Fruit fly (Drosophila melanogaster) whole organism, embryonic: Measurements from ENCODE around the gene CG43062.
A peak's percentile ranks its signal among the peaks of the same experiment; 100 is the strongest.

ENCODE experiments used
- Bteb2 ChIP-seq: fragments of 200-800 bp; sonication (Bioruptor generic); optimal IDR thresholded peaks from 2 replicates; lab custom pipeline; 2016; ENCODE audit warnings: missing biosample characterization, missing genetic modification characterization
- CG10462 ChIP-seq: fragments of 200-800 bp; sonication (Bioruptor generic); optimal IDR thresholded peaks from 2 replicates; lab custom pipeline; 2016; ENCODE audit warnings: missing biosample characterization, missing genetic modification characterization
- CG11085 ChIP-seq: fragments of 200-800 bp; sonication (Bioruptor generic); IDR thresholded peaks from 2 replicates; pipeline ENCODE4 v1.3.6; 2022; ENCODE audit warnings: missing biosample characterization, missing genetic modification characterization
- CG12219 ChIP-seq: fragments of 200-800 bp; sonication (Bioruptor generic); optimal IDR thresholded peaks from 3 replicates; lab custom pipeline; 2018; ENCODE audit warnings: missing biosample characterization, mild to moderate bottlenecking, missing genetic modification characterization
- CG1233 ChIP-seq: fragments of 200-800 bp; sonication (Bioruptor generic); optimal IDR thresholded peaks from 4 replicates; lab custom pipeline; 2018; ENCODE audit warnings: missing biosample characterization, mild to moderate bottlenecking, missing genetic modification characterization
- CG13123 ChIP-seq: fragments of 200-800 bp; sonication (Bioruptor generic); optimal IDR thresholded peaks from 2 replicates; lab custom pipeline; 2016; ENCODE audit warnings: missing biosample characterization, missing genetic modification characterization
- CG15479 ChIP-seq: fragments of 200-800 bp; sonication (Bioruptor generic); optimal IDR thresholded peaks from 3 replicates; lab custom pipeline; 2019; ENCODE audit warnings: missing biosample characterization, mild to moderate bottlenecking, missing genetic modification characterization, moderate library complexity
- CG1647 ChIP-seq: fragments of 200-800 bp; sonication (Bioruptor generic); optimal IDR thresholded peaks from 3 replicates; lab custom pipeline; 2016; ENCODE audit warnings: missing biosample characterization, missing genetic modification characterization
- CG2202 ChIP-seq: fragments of 200-800 bp; sonication (Bioruptor generic); optimal IDR thresholded peaks from 2 replicates; lab custom pipeline; 2018; ENCODE audit warnings: missing biosample characterization, mild to moderate bottlenecking, missing genetic modification characterization
- CG5953 ChIP-seq: fragments of 200-800 bp; sonication (Bioruptor generic); IDR thresholded peaks from 2 replicates; pipeline ENCODE4 v1.3.6; 2022; ENCODE audit warnings: missing biosample characterization, missing genetic modification characterization
- CG6254 ChIP-seq: fragments of 200-800 bp; sonication (Bioruptor generic); optimal IDR thresholded peaks from 3 replicates; lab custom pipeline; 2017; ENCODE audit warnings: mild to moderate bottlenecking, missing biosample characterization, missing genetic modification reagents, missing genetic modification characterization
- CG6854 ChIP-seq: fragments of 200-800 bp; sonication (Bioruptor generic); optimal IDR thresholded peaks from 3 replicates; lab custom pipeline; 2017; ENCODE audit warnings: missing biosample characterization, mild to moderate bottlenecking, missing genetic modification characterization
- CG7556 ChIP-seq: fragments of 200-800 bp; sonication (Bioruptor generic); optimal IDR thresholded peaks from 2 replicates; lab custom pipeline; 2017; ENCODE audit warnings: missing biosample characterization, mild to moderate bottlenecking, missing genetic modification characterization
- CrebB ChIP-seq: fragments of 200-800 bp; sonication (Bioruptor generic); optimal IDR thresholded peaks from 3 replicates; lab custom pipeline; 2018; ENCODE audit warnings: missing biosample characterization, mild to moderate bottlenecking, missing genetic modification characterization
- D19A ChIP-seq: fragments of 200-800 bp; optimal IDR thresholded peaks from 3 replicates; lab custom pipeline; 2019; ENCODE audit warnings: missing biosample characterization, mild to moderate bottlenecking, missing genetic modification characterization, moderate library complexity
- Deaf1 ChIP-seq: fragments of 200-800 bp; optimal IDR thresholded peaks from 3 replicates; lab custom pipeline; 2019; ENCODE audit warnings: missing biosample characterization, mild to moderate bottlenecking, missing genetic modification characterization, moderate library complexity
- E2f1 ChIP-seq: fragments of 200-800 bp; sonication (Bioruptor generic); IDR thresholded peaks from 2 replicates; pipeline ENCODE4 v1.3.6; 2022; ENCODE audit warnings: missing biosample characterization, missing genetic modification characterization
- H2.0 ChIP-seq: fragments of 200-800 bp; sonication (Bioruptor generic); IDR thresholded peaks from 2 replicates; pipeline ENCODE4 v1.3.6; 2022; ENCODE audit warnings: missing biosample characterization, missing genetic modification characterization
- HmgD ChIP-seq: fragments of 200-800 bp; sonication (Bioruptor generic); optimal IDR thresholded peaks from 3 replicates; lab custom pipeline; 2016; ENCODE audit warnings: missing biosample characterization, missing genetic modification characterization
- Hr39 ChIP-seq: fragments of >200 bp; optimal IDR thresholded peaks from 2 replicates; lab custom pipeline; 2017
- Hr51 ChIP-seq, 2 experiments: fragments of 200-800 bp; sonication (Bioruptor generic); optimal IDR thresholded peaks; 2 replicates in 1 of 2; 3 replicates in 1 of 2; lab custom pipeline; 2016 to 2018; ENCODE audit warnings: missing biosample characterization in 2 of 2, missing genetic modification characterization in 2 of 2, mild to moderate bottlenecking in 1 of 2, moderate library complexity in 1 of 2
- MESR4 ChIP-seq: fragments of 200-800 bp; sonication (Bioruptor generic); optimal IDR thresholded peaks from 2 replicates; lab custom pipeline; 2018; ENCODE audit warnings: missing biosample characterization, mild to moderate bottlenecking, missing genetic modification characterization, moderate library complexity
- MTF-1 ChIP-seq: fragments of 200-800 bp; sonication (Bioruptor generic); optimal IDR thresholded peaks from 2 replicates; lab custom pipeline; 2018; ENCODE audit warnings: missing biosample characterization, mild to moderate bottlenecking, missing genetic modification characterization, borderline replicate concordance
- NC2α ChIP-seq: fragments of 200-800 bp; sonication (Bioruptor generic); optimal IDR thresholded peaks from 2 replicates; lab custom pipeline; 2016; ENCODE audit warnings: missing biosample characterization, missing genetic modification characterization
- NC2β ChIP-seq: fragments of 200-800 bp; sonication (Bioruptor generic); optimal IDR thresholded peaks from 2 replicates; lab custom pipeline; 2016; ENCODE audit warnings: missing biosample characterization, missing genetic modification characterization
- Optix ChIP-seq: fragments of 200-800 bp; sonication (Bioruptor generic); IDR thresholded peaks from 3 replicates; pipeline ENCODE4 v1.3.6; 2022; ENCODE audit warnings: missing biosample characterization, missing genetic modification characterization
- Rx ChIP-seq: fragments of 200-800 bp; sonication (Bioruptor generic); IDR thresholded peaks from 2 replicates; pipeline ENCODE4 v1.3.6; 2022; ENCODE audit warnings: missing biosample characterization, missing genetic modification characterization
- Sox102F ChIP-seq: fragments of 200-800 bp; sonication (Bioruptor generic); optimal IDR thresholded peaks from 2 replicates; lab custom pipeline; 2018; ENCODE audit warnings: missing biosample characterization, mild to moderate bottlenecking, missing genetic modification characterization, moderate library complexity
- ac ChIP-seq: fragments of 200-800 bp; sonication (Bioruptor generic); optimal IDR thresholded peaks from 3 replicates; lab custom pipeline; 2017; ENCODE audit warnings: missing biosample characterization, mild to moderate bottlenecking, missing genetic modification characterization
- ap ChIP-seq: fragments of 200-800 bp; sonication (Bioruptor generic); IDR thresholded peaks from 2 replicates; pipeline ENCODE4 v1.3.6; 2022; ENCODE audit warnings: missing biosample characterization, missing genetic modification characterization
- ato ChIP-seq: fragments of 200-800 bp; sonication (Bioruptor generic); IDR thresholded peaks from 2 replicates; pipeline ENCODE4 v1.3.6; 2022; ENCODE audit warnings: missing biosample characterization, missing genetic modification characterization; ENCODE audit not compliant: partially characterized antibody
- bcd ChIP-seq: fragments of 200-800 bp; sonication (Bioruptor generic); optimal IDR thresholded peaks from 2 replicates; lab custom pipeline; 2017; ENCODE audit warnings: missing biosample characterization, mild to moderate bottlenecking, missing genetic modification characterization
- br ChIP-seq: fragments of >200 bp; optimal IDR thresholded peaks from 2 replicates; lab custom pipeline; 2017
- chinmo ChIP-seq: fragments of 200-800 bp; sonication (Bioruptor generic); IDR thresholded peaks from 4 replicates; pipeline ENCODE4 v1.3.6; 2022; ENCODE audit warnings: missing biosample characterization, missing genetic modification characterization; ENCODE audit not compliant: partially characterized antibody
- chm ChIP-seq: fragments of 200-800 bp; sonication (Bioruptor generic); IDR thresholded peaks from 2 replicates; pipeline ENCODE4 v1.3.6; 2022; ENCODE audit warnings: missing biosample characterization, missing genetic modification characterization
- crc ChIP-seq: fragments of 200-800 bp; sonication (Bioruptor generic); optimal IDR thresholded peaks from 2 replicates; lab custom pipeline; 2016; ENCODE audit warnings: missing biosample characterization, missing genetic modification characterization
- exex ChIP-seq: fragments of 200-800 bp; sonication (Bioruptor generic); optimal IDR thresholded peaks from 4 replicates; lab custom pipeline; 2018; ENCODE audit warnings: missing biosample characterization, mild to moderate bottlenecking, missing genetic modification characterization, moderate library complexity
- fd96Cb ChIP-seq: fragments of 200-800 bp; sonication (Bioruptor generic); optimal IDR thresholded peaks from 2 replicates; lab custom pipeline; 2018; ENCODE audit warnings: missing biosample characterization, mild to moderate bottlenecking, missing genetic modification characterization, moderate library complexity
- grn ChIP-seq: fragments of 200-800 bp; sonication (Bioruptor generic); optimal IDR thresholded peaks from 3 replicates; lab custom pipeline; 2017; ENCODE audit warnings: missing biosample characterization, missing genetic modification characterization
- hb ChIP-seq: fragments of 200-800 bp; sonication (Bioruptor generic); IDR thresholded peaks from 3 replicates; pipeline ENCODE4 v1.3.6; 2022; ENCODE audit warnings: missing biosample characterization, missing genetic modification characterization; ENCODE audit not compliant: partially characterized antibody
- hbn ChIP-seq: fragments of 200-800 bp; sonication (Bioruptor generic); IDR thresholded peaks from 2 replicates; pipeline ENCODE4 v1.3.6; 2022; ENCODE audit warnings: missing biosample characterization, missing genetic modification characterization; ENCODE audit not compliant: partially characterized antibody
- kah ChIP-seq: fragments of 200-800 bp; sonication (Bioruptor generic); optimal IDR thresholded peaks from 2 replicates; lab custom pipeline; 2018; ENCODE audit warnings: missing biosample characterization, mild to moderate bottlenecking, missing genetic modification characterization
- mam ChIP-seq: fragments of 200-800 bp; sonication (Bioruptor generic); optimal IDR thresholded peaks from 3 replicates; lab custom pipeline; 2016; ENCODE audit warnings: missing biosample characterization, missing genetic modification characterization
- nerfin-2 ChIP-seq: fragments of 200-800 bp; sonication (Bioruptor generic); IDR thresholded peaks from 2 replicates; pipeline ENCODE4 v1.3.6; 2022; ENCODE audit warnings: missing biosample characterization, missing genetic modification characterization; ENCODE audit not compliant: partially characterized antibody
- pho ChIP-seq: fragments of 200-800 bp; sonication (Bioruptor generic); optimal IDR thresholded peaks from 2 replicates; lab custom pipeline; 2016; ENCODE audit warnings: missing biosample characterization, missing genetic modification characterization
- repo ChIP-seq: fragments of 200-800 bp; sonication (Bioruptor generic); optimal IDR thresholded peaks from 2 replicates; lab custom pipeline; 2016; ENCODE audit warnings: missing biosample characterization, missing genetic modification characterization
- row ChIP-seq: fragments of 200-800 bp; sonication (Bioruptor generic); IDR thresholded peaks from 3 replicates; pipeline ENCODE4 v1.3.6; 2022; ENCODE audit warnings: missing biosample characterization, missing genetic modification characterization
- sob ChIP-seq: fragments of 200-800 bp; sonication (Bioruptor generic); IDR thresholded peaks from 2 replicates; pipeline ENCODE4 v1.3.6; 2022; ENCODE audit warnings: missing biosample characterization, missing genetic modification characterization
- trem ChIP-seq: fragments of 200-800 bp; optimal IDR thresholded peaks from 3 replicates; lab custom pipeline; 2019; ENCODE audit warnings: missing biosample characterization, mild to moderate bottlenecking, missing genetic modification characterization, moderate library complexity
- wek ChIP-seq: fragments of 200-800 bp; sonication (Bioruptor generic); optimal IDR thresholded peaks from 3 replicates; lab custom pipeline; 2018; ENCODE audit warnings: missing biosample characterization, mild to moderate bottlenecking, missing genetic modification characterization, moderate library complexity

Gene CG43062

dm6 chr3R:11779357-11780018 is 29.4 kb downstream of the CG43062 start (continued):
- peak; percentile 19 for TF ChIP-seq NC2α
- TF ChIP-seq repo: peak; percentile 3
- TF ChIP-seq nerfin-2: no peak
- TF ChIP-seq MESR4 (GFP tag; lab: Kevin White, UChicago): no peak
- TF ChIP-seq CG1647 (GFP tag; lab: Kevin White, UChicago): peak; percentile 46
- TF ChIP-seq br (lab: Kevin White, UChicago): no peak
- TF ChIP-seq row (GFP tag; lab: Robert Waterston, UW): peak; percentile 75
- no peak for TF ChIP-seq Bteb2
- TF ChIP-seq Deaf1 (tag; lab: Kevin White, UChicago): no peak
- no peak for TF ChIP-seq hbn (GFP tag; lab: Robert Waterston, UW)
- TF ChIP-seq Rx (GFP tag; lab: Robert Waterston, UW): peak; percentile 32; the same call in 1 of the 2 replicates
- TF ChIP-seq Hr39 (lab: Kevin White, UChicago): no peak
- TF ChIP-seq D19A (tag; lab: Kevin White, UChicago): peak; percentile 99
- no peak for TF ChIP-seq pho (GFP tag; lab: Kevin White, UChicago)
- TF ChIP-seq CG12219 (GFP tag; lab: Kevin White, UChicago): peak; percentile 38
- TF ChIP-seq Sox102F (GFP tag; lab: Kevin White, UChicago): peak; percentile 77
- peak; percentile 12 for TF ChIP-seq CrebB
- peak; percentile 82 for TF ChIP-seq CG2202
- no peak for TF ChIP-seq sob (GFP tag; lab: Robert Waterston, UW)
- TF ChIP-seq CG15479 (GFP tag; lab: Kevin White, UChicago): no peak
- peak; percentile 33 for TF ChIP-seq crc (GFP tag; lab: Kevin White, UChicago)
- TF ChIP-seq CG6254 (GFP tag; lab: Kevin White, UChicago): peak; percentile 75
- peak; percentile 58 for TF ChIP-seq ap (GFP tag; lab: Robert Waterston, UW)
- TF ChIP-seq CG10462: peak; percentile 76
- peak; percentile 55 for TF ChIP-seq CG13123 (GFP tag; lab: Kevin White, UChicago)
- TF ChIP-seq chinmo: 0 out of 4 replicates have a peak, but pooled peaks have one; percentile 22
- TF ChIP-seq CG6854 (GFP tag; lab: Kevin White, UChicago): no peak
- TF ChIP-seq ac: peak; percentile 35
- peak; percentile 14 for TF ChIP-seq mam (GFP tag; lab: Kevin White, UChicago)
- peak in 1 of 2 experiments; percentile 57 for TF ChIP-seq Hr51 (GFP tag; optimal IDR thresholded peaks at IDR 0.05; lab: Kevin White, UChicago)
- no peak for TF ChIP-seq ato
- TF ChIP-seq H2.0 (GFP tag; lab: Robert Waterston, UW): peak; percentile 41; the same call in 1 of the 2 replicates
- TF ChIP-seq fd96Cb: peak; percentile 92
- TF ChIP-seq exex (tag; lab: Kevin White, UChicago): no peak
- peak; percentile 32 for TF ChIP-seq CG1233
- TF ChIP-seq bcd (GFP tag; lab: Kevin White, UChicago): peak; percentile 66
- peak; percentile 27; the same call in 1 of the 3 replicates for TF ChIP-seq Optix (GFP tag; lab: Robert Waterston, UW)
- peak; percentile 20 for TF ChIP-seq grn
- no peak for TF ChIP-seq MTF-1 (GFP tag; lab: Kevin White, UChicago)
- TF ChIP-seq E2f1 (GFP tag; lab: Robert Waterston, UW): peak; percentile 50; the same call in 1 of the 2 replicates
- TF ChIP-seq wek: peak; percentile 16
- TF ChIP-seq CG7556 (GFP tag; lab: Kevin White, UChicago): peak; percentile 72
- TF ChIP-seq CG5953 (GFP tag; lab: Robert Waterston, UW): peak; percentile 50; the same call in 1 of the 2 replicates
- TF ChIP-seq trem (tag; lab: Kevin White, UChicago): peak; percentile 81
- TF ChIP-seq kah: no peak
- no peak for TF ChIP-seq CG11085 (GFP tag; lab: Robert Waterston, UW)
- TF ChIP-seq hb (GFP tag; lab: Robert Waterston, UW): no peak
- peak; percentile 1 for TF ChIP-seq HmgD (GFP tag; lab: Kevin White, UChicago)
- peak; percentile 72 for TF ChIP-seq NC2β (GFP tag; lab: Kevin White, UChicago)
- peak; percentile 39; the same call in 1 of the 2 replicates for TF ChIP-seq chm (GFP tag; lab: Robert Waterston, UW)
